Fruit fly (Drosophila melanogaster) whole organism, adult: ENCODE results near the gene CG7888.

Experiments used
- CG1620 ChIP-seq: fragments of 200-800 bp; sonication (Bioruptor generic); optimal IDR thresholded peaks from 2 replicates; lab custom pipeline; 2016; ENCODE audit warnings: missing biosample characterization, missing genetic modification characterization
- CG33017 ChIP-seq: fragments of 200-800 bp; sonication (Bioruptor generic); optimal IDR thresholded peaks from 2 replicates; lab custom pipeline; 2018; ENCODE audit warnings: missing biosample characterization, mild to moderate bottlenecking, missing genetic modification characterization, moderate library complexity
- CG5204 ChIP-seq: fragments of 200-800 bp; sonication (Bioruptor generic); optimal IDR thresholded peaks from 2 replicates; lab custom pipeline; 2016; ENCODE audit warnings: missing biosample characterization, missing genetic modification characterization
- CG7045 ChIP-seq: fragments of 200-800 bp; sonication (Bioruptor generic); optimal IDR thresholded peaks from 2 replicates; lab custom pipeline; 2017; ENCODE audit warnings: missing biosample characterization, mild to moderate bottlenecking, missing genetic modification characterization
- bab1 ChIP-seq: fragments of 200-800 bp; sonication (Bioruptor generic); optimal IDR thresholded peaks from 3 replicates; lab custom pipeline; 2019; ENCODE audit warnings: missing biosample characterization, mild to moderate bottlenecking, missing genetic modification characterization, moderate library complexity
- cic ChIP-seq: fragments of 200-800 bp; sonication (Bioruptor generic); optimal IDR thresholded peaks from 2 replicates; lab custom pipeline; 2017; ENCODE audit warnings: missing biosample characterization, mild to moderate bottlenecking, missing genetic modification characterization, moderate library complexity
- cnc ChIP-seq, 2 experiments: fragments of >200 bp; optimal IDR thresholded peaks; 2 replicates each; lab custom pipeline; 2017
- kay ChIP-seq: fragments of 200-800 bp; sonication (Bioruptor generic); peaks from one replicate; lab custom pipeline; 2016; ENCODE audit warnings: missing biosample characterization, missing genetic modification characterization, borderline replicate concordance
- ovo ChIP-seq: fragments of 200-800 bp; sonication (Bioruptor generic); optimal IDR thresholded peaks from 2 replicates; lab custom pipeline; 2016; ENCODE audit warnings: missing biosample characterization, missing genetic modification characterization
- tj ChIP-seq: fragments of 200-800 bp; sonication (Bioruptor generic); optimal IDR thresholded peaks from 3 replicates; lab custom pipeline; 2017; ENCODE audit warnings: missing biosample characterization, mild to moderate bottlenecking, missing genetic modification characterization, moderate library complexity

DNA sequence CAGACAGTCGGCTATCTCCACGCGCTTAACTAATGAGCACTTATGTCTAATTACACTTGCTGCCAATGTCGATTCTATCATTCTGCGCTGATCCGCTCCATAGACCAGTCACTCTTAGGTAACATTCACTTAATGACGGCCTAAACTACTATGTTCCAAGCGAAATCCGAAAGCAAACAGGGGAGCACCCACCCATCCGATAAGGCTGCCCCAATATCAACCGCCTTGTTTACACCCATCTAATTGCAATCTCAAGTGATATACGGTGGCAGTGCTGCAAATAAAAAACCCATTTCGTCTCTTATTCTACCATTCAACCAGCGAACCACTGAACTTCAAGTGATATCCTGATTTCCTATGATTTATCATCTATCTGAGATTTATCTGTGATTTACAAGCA is 4.4 kb upstream of the CG7888 start:
- TF ChIP-seq tj (GFP tag; lab: Kevin White, UChicago): no peak
- TF ChIP-seq CG1620 (GFP tag; lab: Kevin White, UChicago): peak; percentile 6
- no peak for TF ChIP-seq cnc (optimal IDR thresholded peaks at IDR 0.05; lab: Kevin White, UChicago)
- no peak for TF ChIP-seq kay
- TF ChIP-seq CG7045 (GFP tag; lab: Kevin White, UChicago): peak; percentile 79
- peak; percentile 28 for TF ChIP-seq CG5204
- peak; percentile 41 for TF ChIP-seq ovo
- peak; percentile 40 for TF ChIP-seq CG33017 (tag; lab: Kevin White, UChicago)
- no peak for TF ChIP-seq bab1
- TF ChIP-seq cic: peak; percentile 71
